Fruit fly (Drosophila melanogaster): ENCODE measurements around the gene CG1523.
A peak's percentile ranks its signal among the peaks of the same experiment; 100 is the strongest.

Gene CG1523

DNA sequence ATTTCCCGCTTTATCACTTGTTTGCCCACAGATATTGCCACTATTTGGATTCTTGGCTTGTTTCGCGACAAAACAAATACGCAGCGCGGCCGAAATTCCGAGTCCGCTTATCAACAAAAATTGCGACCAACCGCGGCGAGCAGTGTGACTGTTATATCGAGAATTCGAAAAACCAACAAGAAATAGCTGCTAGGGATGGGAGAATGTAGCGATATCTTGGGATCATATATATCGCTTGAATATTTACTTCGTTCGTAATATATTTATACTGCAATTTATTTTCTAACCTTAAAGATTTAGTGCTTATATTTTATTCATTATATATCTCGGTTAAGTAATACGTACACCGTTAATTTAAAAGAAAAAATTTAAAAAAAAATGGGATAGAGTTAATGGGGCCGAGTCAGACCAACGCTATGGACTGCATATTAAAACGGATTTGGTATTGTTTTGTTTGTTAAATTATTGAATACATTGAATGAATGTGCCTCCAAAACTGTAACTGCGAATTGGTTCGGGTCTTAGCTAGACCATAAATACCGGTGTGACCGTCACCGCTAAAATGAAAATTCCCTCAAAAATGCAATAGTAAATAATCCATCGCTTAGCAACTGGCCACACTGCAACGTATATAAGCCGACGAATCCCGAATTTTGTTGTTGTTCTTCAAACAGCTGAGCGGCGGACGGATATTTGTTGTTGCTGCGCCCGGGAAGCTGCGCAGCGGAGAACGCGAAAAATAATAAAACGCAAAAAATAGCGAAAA is 25.3 kb upstream of the CG1523 start, which contains the start of the genes Apc and spg (continued):
- TF ChIP-seq D19A (tag; optimal IDR thresholded peaks at IDR 0.05) (peak; percentile 25), gcm (GFP tag; optimal IDR thresholded peaks at IDR 0.05) (peak; percentile 15), CG10209 (GFP tag; optimal IDR thresholded peaks at IDR 0.05) (peak; percentile 19), ab (GFP tag; optimal IDR thresholded peaks at IDR 0.05) (no peak), Nf-YC (tag; optimal IDR thresholded peaks at IDR 0.05) (peak; percentile 46), Lhr (GFP tag; optimal IDR thresholded peaks at IDR 0.05) (peak; percentile 95), HLH4C (GFP tag; IDR thresholded peaks at IDR 0.05; ENCODE audit: partially characterized antibody) (peak; percentile 72), CG17361 (GFP tag; IDR thresholded peaks at IDR 0.05) (peak; percentile 70), CG31224 (GFP tag; IDR thresholded peaks at IDR 0.05) (no peak), Pdp1 (GFP tag; optimal IDR thresholded peaks at IDR 0.05) (peak; percentile 25 to 49), Abd-B (GFP tag; optimal IDR thresholded peaks at IDR 0.05) (peak; percentile 79), zfh2 (GFP tag; optimal IDR thresholded peaks at IDR 0.05) (no peak), Opbp (GFP tag; IDR thresholded peaks at IDR 0.05; ENCODE audit: partially characterized antibody) (peak; percentile 70), Asciz (GFP tag; optimal IDR thresholded peaks at IDR 0.05) (peak; percentile 37), nerfin-1 (tag; optimal IDR thresholded peaks at IDR 0.05) (peak; percentile 42), CG17186 (GFP tag; optimal IDR thresholded peaks at IDR 0.05) (peak; percentile 36), twi (tag; optimal IDR thresholded peaks at IDR 0.05) (no peak), NFAT (GFP tag; IDR thresholded peaks at IDR 0.05) (no peak), odd (GFP tag; optimal IDR thresholded peaks at IDR 0.05) (peak; percentile 50), Side (GFP tag; optimal IDR thresholded peaks at IDR 0.05) (peak; percentile 37), CG32767 (GFP tag; IDR thresholded peaks at IDR 0.05) (no peak), CG4360 (GFP tag; IDR thresholded peaks at IDR 0.05) (peak; percentile 95), Myb (GFP tag; optimal IDR thresholded peaks at IDR 0.05) (peak; percentile 4), CG15479 (GFP tag; optimal IDR thresholded peaks at IDR 0.05) (peak; percentile 89), CG2678 (tag; optimal IDR thresholded peaks at IDR 0.05) (peak; percentile 60), CG31388 (GFP tag; optimal IDR thresholded peaks at IDR 0.05) (no peak), Antp (GFP tag; optimal IDR thresholded peaks at IDR 0.05) (no peak), bab2 (GFP tag; optimal IDR thresholded peaks at IDR 0.05) (peak; percentile 64), CG9932 (GFP tag; IDR thresholded peaks at IDR 0.05) (peak; percentile 52), CG4404 (GFP tag; IDR thresholded peaks at IDR 0.05) (no peak), CG5180 (GFP tag; optimal IDR thresholded peaks at IDR 0.05) (peak; percentile 38), Chrac-16 (GFP tag; optimal IDR thresholded peaks at IDR 0.05) (peak; percentile 8), CG32772 (GFP tag; IDR thresholded peaks at IDR 0.05) (no peak), CG13123 (GFP tag; optimal IDR thresholded peaks at IDR 0.05) (no peak), cwo (GFP tag; optimal IDR thresholded peaks at IDR 0.05) (no peak), Lim3 (GFP tag; IDR thresholded peaks at IDR 0.05) (no peak), CG7987 (GFP tag; optimal IDR thresholded peaks at IDR 0.05) (peak; percentile 76), Dek (tag; optimal IDR thresholded peaks at IDR 0.05) (peak; percentile 50), z (GFP tag; IDR thresholded peaks at IDR 0.05) (no peak), CG17612 (GFP tag; IDR thresholded peaks at IDR 0.05) (no peak), gt (GFP tag; IDR thresholded peaks at IDR 0.05) (no peak), CG6765 (GFP tag; optimal IDR thresholded peaks at IDR 0.05) (peak; percentile 63), hkb (optimal IDR thresholded peaks at IDR 0.05) (no peak), hkb (GFP tag; IDR thresholded peaks at IDR 0.05) (peak; percentile 77), en (GFP tag; optimal IDR thresholded peaks at IDR 0.05) (peak; percentile 22), amos (GFP tag; IDR thresholded peaks at IDR 0.05; ENCODE audit: partially characterized antibody) (peak; percentile 76), CG7786 (GFP tag; optimal IDR thresholded peaks at IDR 0.05) (peak; percentile 7), CkIIα-i1 (GFP tag; IDR thresholded peaks at IDR 0.05) (no peak), CG9876 (GFP tag; optimal IDR thresholded peaks at IDR 0.05) (no peak), CG30020 (tag; optimal IDR thresholded peaks at IDR 0.05) (peak; percentile 25)
